Worm (Caenorhabditis elegans): ENCODE data around the gene wdr-5.1.

- TF ChIP-seq zag-1 (tag; optimal IDR thresholded peaks at IDR 0.05) = no peak
- TF ChIP-seq fos-1 (tag; optimal IDR thresholded peaks at IDR 0.05) = no peak
- TF ChIP-seq ceh-16 (tag; optimal IDR thresholded peaks at IDR 0.05) = no peak
- no peak for TF ChIP-seq lsy-2 (tag; optimal IDR thresholded peaks at IDR 0.05)
- no peak for TF ChIP-seq egl-27 (tag; optimal IDR thresholded peaks at IDR 0.05)
- TF ChIP-seq unc-55 (GFP tag; optimal IDR thresholded peaks at IDR 0.05) = no peak
- no peak for TF ChIP-seq snpc-4 (tag; optimal IDR thresholded peaks at IDR 0.05)
- no peak for TF ChIP-seq unc-39 (tag; optimal IDR thresholded peaks at IDR 0.05)
- TF ChIP-seq nhr-6 (tag; optimal IDR thresholded peaks at IDR 0.05) = no peak
- no peak for TF ChIP-seq ama-1 (optimal IDR thresholded peaks at IDR 0.05)
Measured at ce11 chrIII:3670336-3670735, 34.7 kb upstream of the wdr-5.1 start, which contains the start of gene C46F11.6.

All from whole organism, L2 larva.